Worm (Caenorhabditis elegans): ENCODE measurements around the gene T19D12.9.

ce11 chrII:6685964-6686363 is 31.8 kb upstream of the T19D12.9 start:
- no peak for TF ChIP-seq pax-1 (tag; optimal IDR thresholded peaks at IDR 0.05)
- TF ChIP-seq fkh-10 (GFP tag; optimal IDR thresholded peaks at IDR 0.05): no peak
- no peak for TF ChIP-seq K02D7.2 (tag; optimal IDR thresholded peaks at IDR 0.05)
- no peak for TF ChIP-seq C08G9.2 (tag; optimal IDR thresholded peaks at IDR 0.05)

All from whole organism, late embryonic.